Worm (Caenorhabditis elegans) whole organism, L1 larva: ENCODE measurements around the gene F23F1.2.

Source experiments
- C04F5.9 ChIP-seq: sonication (generic microtip); optimal IDR thresholded peaks from 2 replicates; lab custom pipeline; 2016; ENCODE audit warnings: missing genetic modification characterization, missing compliant biosample characterization
- F16B12.6 ChIP-seq: fragments of 150-350 bp; optimal IDR thresholded peaks from 2 replicates; lab custom pipeline; 2014; ENCODE audit warnings: missing biosample characterization, missing genetic modification characterization
- aha-1 ChIP-seq: fragments of 150-350 bp; optimal IDR thresholded peaks from 2 replicates; lab custom pipeline; 2014; ENCODE audit warnings: missing biosample characterization, missing genetic modification characterization
- aly-2 ChIP-seq: fragments of 150-350 bp; optimal IDR thresholded peaks from 2 replicates; lab custom pipeline; 2014; ENCODE audit warnings: missing biosample characterization, missing genetic modification characterization
- blmp-1 ChIP-seq: fragments of 150-350 bp; optimal IDR thresholded peaks from 2 replicates; lab custom pipeline; 2014; ENCODE audit warnings: missing biosample characterization, missing genetic modification characterization
- ceh-8 ChIP-seq: fragments of 200-800 bp; sonication (Bioruptor generic); optimal IDR thresholded peaks from 2 replicates; lab custom pipeline; 2018; ENCODE audit warnings: mild to moderate bottlenecking, missing genetic modification characterization, moderate library complexity, missing compliant biosample characterization
- dsc-1 ChIP-seq: sonication (generic microtip); optimal IDR thresholded peaks from 2 replicates; lab custom pipeline; 2016; ENCODE audit warnings: mild to moderate bottlenecking, missing genetic modification characterization, missing compliant biosample characterization
- egl-27 ChIP-seq, 2 experiments: fragments of 150-350 bp in 1 of 2; sonication (generic microtip); optimal IDR thresholded peaks; 3 replicates each; lab custom pipeline; 2017 to 2018; ENCODE audit warnings: missing biosample characterization in 2 of 2, missing genetic modification characterization in 2 of 2, missing genetic modification reagents in 2 of 2
- elt-2 ChIP-seq: sonication (generic microtip); optimal IDR thresholded peaks from 2 replicates; lab custom pipeline; 2016; ENCODE audit warnings: missing genetic modification characterization, mild to moderate bottlenecking, inconsistent platforms, missing compliant biosample characterization, missing genetic modification reagents
- elt-3 ChIP-seq, 6 experiments: fragments of 150-350 bp in 1 of 6; sonication (generic microtip); optimal IDR thresholded peaks; 2 replicates each; lab custom pipeline; 2017 to 2018; ENCODE audit warnings: missing biosample characterization in 6 of 6, missing genetic modification characterization in 6 of 6, inconsistent platforms in 1 of 6
- fkh-10 ChIP-seq: sonication (generic microtip); optimal IDR thresholded peaks from 2 replicates; lab custom pipeline; 2017; ENCODE audit warnings: missing biosample characterization, missing genetic modification reagents, missing genetic modification characterization
- fkh-4 ChIP-seq: sonication (generic microtip); optimal IDR thresholded peaks from 2 replicates; lab custom pipeline; 2016; ENCODE audit warnings: missing compliant biosample characterization, missing genetic modification characterization, borderline replicate concordance
- fkh-8 ChIP-seq: sonication (generic microtip); optimal IDR thresholded peaks from 2 replicates; lab custom pipeline; 2016; ENCODE audit warnings: mild to moderate bottlenecking, missing genetic modification characterization, missing compliant biosample characterization
- fos-1 ChIP-seq: fragments of 150-350 bp; optimal IDR thresholded peaks from 2 replicates; lab custom pipeline; 2014; ENCODE audit warnings: missing biosample characterization, missing genetic modification characterization
- grh-1 ChIP-seq: fragments of 200-800 bp; sonication (Bioruptor generic); IDR thresholded peaks from 2 replicates; pipeline ENCODE4 v1.3.6; 2022; ENCODE audit warnings: missing genetic modification reagents, missing genetic modification characterization, missing compliant biosample characterization
- hlh-4 ChIP-seq: sonication (generic microtip); optimal IDR thresholded peaks from 2 replicates; lab custom pipeline; 2016; ENCODE audit warnings: mild to moderate bottlenecking, missing genetic modification characterization, missing compliant biosample characterization
- isw-1 ChIP-seq: fragments of 200-800 bp; sonication (Bioruptor generic); IDR thresholded peaks from 2 replicates; pipeline ENCODE4 v1.3.6; 2022; ENCODE audit warnings: missing genetic modification characterization, missing compliant biosample characterization
- lin-13 ChIP-seq: fragments of 150-350 bp; optimal IDR thresholded peaks from 2 replicates; lab custom pipeline; 2014; ENCODE audit warnings: missing biosample characterization, missing genetic modification reagents, missing genetic modification characterization
- lin-15B ChIP-seq: fragments of 150-350 bp; sonication (generic microtip); optimal IDR thresholded peaks from 3 replicates; lab custom pipeline; 2014; ENCODE audit warnings: missing biosample characterization, missing genetic modification characterization
- lin-35 ChIP-seq, 2 experiments: fragments of 150-350 bp; optimal IDR thresholded peaks; 2 replicates each; lab custom pipeline; 2014; ENCODE audit warnings: missing biosample characterization in 2 of 2, missing genetic modification characterization in 2 of 2, missing genetic modification reagents in 2 of 2
- lir-3 ChIP-seq: sonication (generic microtip); optimal IDR thresholded peaks from 2 replicates; lab custom pipeline; 2016; ENCODE audit warnings: mild to moderate bottlenecking, missing genetic modification characterization, moderate library complexity, missing compliant biosample characterization; ENCODE audit not compliant: poor library complexity
- lsy-2 ChIP-seq, 2 experiments: fragments of 150-350 bp; optimal IDR thresholded peaks; 2 replicates each; lab custom pipeline; 2014; ENCODE audit warnings: missing biosample characterization in 2 of 2, missing genetic modification characterization in 2 of 2
- mep-1 ChIP-seq: fragments of 150-350 bp; optimal IDR thresholded peaks from 2 replicates; lab custom pipeline; 2014; ENCODE audit warnings: missing biosample characterization, missing genetic modification characterization
- nhr-11 ChIP-seq: fragments of 150-350 bp; optimal IDR thresholded peaks from 2 replicates; lab custom pipeline; 2014; ENCODE audit warnings: missing biosample characterization, missing genetic modification characterization
- nhr-19 ChIP-seq: fragments of 200-800 bp; sonication (Bioruptor generic); conservative IDR thresholded peaks from 2 replicates; pipeline ENCODE4 v1.3.6; 2022; ENCODE audit warnings: missing genetic modification characterization, missing compliant biosample characterization
- nhr-20 ChIP-seq: sonication (generic microtip); optimal IDR thresholded peaks from 2 replicates; lab custom pipeline; 2016; ENCODE audit warnings: mild to moderate bottlenecking, missing genetic modification characterization, missing compliant biosample characterization
- nhr-237 ChIP-seq: fragments of 150-350 bp; optimal IDR thresholded peaks from 2 replicates; lab custom pipeline; 2014; ENCODE audit warnings: missing biosample characterization, missing genetic modification characterization
- nhr-47 ChIP-seq: sonication (generic microtip); optimal IDR thresholded peaks from 2 replicates; lab custom pipeline; 2016; ENCODE audit warnings: mild to moderate bottlenecking, missing genetic modification characterization, moderate library complexity, missing compliant biosample characterization
- nhr-71 ChIP-seq: sonication (generic microtip); optimal IDR thresholded peaks from 2 replicates; lab custom pipeline; 2016; ENCODE audit warnings: mild to moderate bottlenecking, missing genetic modification characterization, moderate library complexity, missing compliant biosample characterization
- nhr-76 ChIP-seq: sonication (generic microtip); optimal IDR thresholded peaks from 2 replicates; lab custom pipeline; 2017; ENCODE audit warnings: missing biosample characterization, missing genetic modification characterization
- nhr-90 ChIP-seq: sonication (generic microtip); optimal IDR thresholded peaks from 2 replicates; lab custom pipeline; 2016; ENCODE audit warnings: mild to moderate bottlenecking, missing genetic modification characterization, missing compliant biosample characterization; ENCODE audit not compliant: poor library complexity
- pqm-1 ChIP-seq: sonication (generic microtip); optimal IDR thresholded peaks from 3 replicates; lab custom pipeline; 2017; ENCODE audit warnings: missing biosample characterization, missing genetic modification characterization
- rnt-1 ChIP-seq: sonication (generic microtip); optimal IDR thresholded peaks from 2 replicates; lab custom pipeline; 2016; ENCODE audit warnings: mild to moderate bottlenecking, missing genetic modification characterization, moderate library complexity, missing compliant biosample characterization
- skn-1 ChIP-seq: fragments of 150-350 bp; optimal IDR thresholded peaks from 2 replicates; lab custom pipeline; 2014; ENCODE audit warnings: missing biosample characterization, missing genetic modification characterization
- snpc-4 ChIP-seq: fragments of 150-350 bp; optimal IDR thresholded peaks from 2 replicates; lab custom pipeline; 2014; ENCODE audit warnings: missing biosample characterization, missing genetic modification characterization
- snu-23 ChIP-seq: sonication (generic microtip); optimal IDR thresholded peaks from 2 replicates; lab custom pipeline; 2016; ENCODE audit warnings: missing genetic modification characterization, missing compliant biosample characterization
- sup-37 ChIP-seq: fragments of 200-800 bp; sonication (Bioruptor generic); optimal IDR thresholded peaks from 2 replicates; lab custom pipeline; 2018; ENCODE audit warnings: mild to moderate bottlenecking, missing genetic modification characterization, missing compliant biosample characterization
- swsn-7 ChIP-seq: sonication (generic microtip); optimal IDR thresholded peaks from 2 replicates; lab custom pipeline; 2016; ENCODE audit warnings: missing genetic modification characterization, missing compliant biosample characterization
- tbx-2 ChIP-seq: sonication (generic microtip); optimal IDR thresholded peaks from 2 replicates; lab custom pipeline; 2016; ENCODE audit warnings: missing genetic modification characterization, missing compliant biosample characterization
- unc-62 ChIP-seq: fragments of 150-350 bp; optimal IDR thresholded peaks from 2 replicates; lab custom pipeline; 2014; ENCODE audit warnings: missing biosample characterization, missing genetic modification reagents, missing genetic modification characterization
- unc-86 ChIP-seq: sonication (generic microtip); optimal IDR thresholded peaks from 2 replicates; lab custom pipeline; 2016; ENCODE audit warnings: missing genetic modification characterization, missing compliant biosample characterization
- unc-98 ChIP-seq: fragments of 200-800 bp; sonication (Bioruptor generic); IDR thresholded peaks from 2 replicates; pipeline ENCODE4 v1.3.6; 2022; ENCODE audit warnings: missing genetic modification characterization, missing compliant biosample characterization
- vab-15 ChIP-seq: sonication (generic microtip); optimal IDR thresholded peaks from 2 replicates; lab custom pipeline; 2017; ENCODE audit warnings: missing genotype, mild to moderate bottlenecking, missing genetic modification characterization, missing compliant biosample characterization
- xbp-1 ChIP-seq: sonication (generic microtip); optimal IDR thresholded peaks from 2 replicates; lab custom pipeline; 2016; ENCODE audit warnings: missing genetic modification characterization, missing compliant biosample characterization
- ztf-11 ChIP-seq, 2 experiments: sonication (generic microtip); optimal IDR thresholded peaks; 2 replicates each; lab custom pipeline; 2016 to 2017; ENCODE audit warnings: missing genetic modification characterization in 2 of 2, missing biosample characterization in 1 of 2, missing compliant biosample characterization in 1 of 2

Gene F23F1.2

DNA sequence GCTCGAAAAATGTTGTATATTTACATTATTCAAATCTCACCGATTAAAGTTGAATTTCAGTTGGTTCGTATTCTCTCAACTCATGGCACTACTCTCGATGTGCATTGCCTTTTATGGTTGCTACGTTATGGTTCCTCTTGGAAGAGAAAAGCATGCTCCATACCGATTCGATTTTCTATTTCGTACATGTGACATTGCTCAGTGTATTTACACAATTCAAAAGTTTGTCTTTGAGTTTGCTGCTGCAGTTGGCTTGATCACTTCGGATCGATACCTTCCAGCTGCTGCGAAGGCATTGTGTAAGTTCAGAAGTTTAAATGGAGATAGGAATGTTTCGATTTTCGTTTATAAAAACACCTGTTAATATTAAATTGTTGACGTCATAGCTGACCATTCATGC is 25.8 kb upstream of the F23F1.2 start:
- TF ChIP-seq sup-37 (GFP tag; lab: Kevin White, UChicago) (no peak), blmp-1 (no peak), snu-23 (GFP tag; lab: Kevin White, UChicago) (no peak), dsc-1 (no peak), egl-27 (tag; optimal IDR thresholded peaks at IDR 0.05; lab: Kevin White, UChicago) (no peak), nhr-76 (tag; lab: Kevin White, UChicago) (no peak)
- TF ChIP-seq, all 84 proteins: peak for 0

DNA sequence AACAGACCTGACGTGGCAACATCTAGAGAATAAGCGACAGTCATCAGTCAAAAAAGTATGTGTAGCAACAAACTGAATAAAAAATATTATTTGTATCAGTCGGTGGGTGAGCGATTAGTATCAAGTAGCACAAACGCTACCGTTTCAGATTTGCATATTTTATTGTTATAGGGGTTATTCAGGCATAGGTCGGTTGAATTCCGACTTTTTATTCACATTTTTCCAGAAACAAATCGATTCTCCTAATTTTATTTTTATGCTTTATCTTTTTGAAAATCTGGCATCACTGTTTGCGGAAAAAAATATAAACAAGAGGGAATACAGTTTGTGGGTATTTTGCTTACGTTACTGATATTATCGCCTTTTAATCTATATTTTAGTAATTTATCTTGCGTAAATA is 22.2 kb upstream of the F23F1.2 start, which contains the start of gene best-4:
Gene best-4, minus strand, starts transcription at position 101 of the 400 bp plus-strand sequence.
- no peak for TF ChIP-seq xbp-1 (tag; lab: Kevin White, UChicago)
- TF ChIP-seq unc-62 (GFP tag; lab: Kevin White, UChicago), result no peak
- no peak for TF ChIP-seq C04F5.9 (tag; lab: Kevin White, UChicago)

DNA sequence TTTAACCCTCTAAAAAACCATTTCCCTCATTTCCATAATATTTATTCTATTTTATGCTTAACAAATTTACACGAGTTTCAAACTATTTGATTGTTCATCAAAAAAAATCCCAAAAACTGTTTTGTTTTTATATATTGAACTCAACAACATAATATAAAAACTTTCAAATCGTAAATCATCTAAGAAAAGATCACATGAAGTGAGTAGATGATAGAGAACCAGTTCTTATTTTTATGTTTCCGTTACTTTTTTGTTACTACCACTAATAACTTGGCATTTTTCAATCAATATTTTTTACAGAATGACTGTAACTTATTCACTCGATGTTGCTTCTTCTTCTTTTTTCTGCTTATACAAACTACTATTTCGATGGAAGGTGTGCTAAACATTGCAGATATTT is 21.3 kb upstream of the F23F1.2 start, which contains the start of gene best-3:
Gene best-3, plus strand, starts transcription at position 301 of the 400 bp plus-strand sequence.
- no peak for TF ChIP-seq aly-2 (tag; lab: Kevin White, UChicago)
- TF ChIP-seq, all 84 proteins: peak for 0

DNA sequence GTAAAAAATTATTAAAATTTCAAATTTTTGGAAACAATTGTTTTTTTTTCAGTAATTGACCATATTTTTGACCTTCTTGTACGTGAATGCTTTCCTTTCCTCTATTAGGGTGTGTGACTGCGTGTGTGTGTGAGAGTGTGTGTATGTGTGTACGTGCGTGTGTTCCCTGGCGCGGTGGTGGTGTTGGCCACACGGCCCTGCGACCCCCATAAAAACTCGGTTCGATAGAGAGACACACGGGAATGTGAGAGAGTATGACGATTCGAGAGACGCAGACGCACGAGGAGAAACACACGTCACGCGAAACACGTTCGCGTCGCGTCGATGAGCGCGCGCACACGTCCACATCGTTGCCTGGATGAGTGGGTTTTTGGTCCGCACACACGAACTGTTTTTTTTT is 15.2 kb upstream of the F23F1.2 start:
- peak; percentile 64 for TF ChIP-seq rnt-1 (tag; lab: Kevin White, UChicago)
- peak; percentile 33; the same call in 1 of the 2 replicates for TF ChIP-seq nhr-19 (GFP tag; lab: Robert Waterston, UW)
- peak; percentile 51 for TF ChIP-seq isw-1
- peak; percentile 75 for TF ChIP-seq nhr-47 (tag; lab: Kevin White, UChicago)
- TF ChIP-seq tbx-2 (tag; lab: Kevin White, UChicago), result peak; percentile 68
- TF ChIP-seq aha-1, result no peak
- TF ChIP-seq ceh-8, result peak; percentile 26
- peak; percentile 71 for TF ChIP-seq nhr-20
- peak in 2 of 6 experiments; percentile 43 to 45 for TF ChIP-seq elt-3 (tag; optimal IDR thresholded peaks at IDR 0.05; lab: Kevin White, UChicago)
- peak; percentile 51 to 64 for TF ChIP-seq lsy-2 (tag; optimal IDR thresholded peaks at IDR 0.05; lab: Kevin White, UChicago)
- TF ChIP-seq fkh-8 (tag; lab: Kevin White, UChicago), result peak; percentile 83
- TF ChIP-seq vab-15 (tag; lab: Kevin White, UChicago), result peak; percentile 30
- TF ChIP-seq elt-2 (tag; lab: Kevin White, UChicago), result no peak
- peak in 1 of 2 experiments; percentile 41 for TF ChIP-seq ztf-11 (tag; optimal IDR thresholded peaks at IDR 0.05; lab: Kevin White, UChicago)
- TF ChIP-seq lin-35 (GFP tag; optimal IDR thresholded peaks at IDR 0.05; lab: Kevin White, UChicago), result peak; percentile 77 to 80
- TF ChIP-seq mep-1 (tag; lab: Kevin White, UChicago), result peak; percentile 76
- peak; percentile 17 for TF ChIP-seq fos-1
- TF ChIP-seq lin-15B, result peak; percentile 5
- TF ChIP-seq lin-13 (GFP tag; lab: Kevin White, UChicago), result peak; percentile 32
- peak; percentile 4 for TF ChIP-seq nhr-237 (tag; lab: Kevin White, UChicago)
- no peak for TF ChIP-seq nhr-11 (tag; lab: Kevin White, UChicago)
- peak; percentile 73 for TF ChIP-seq swsn-7 (tag; lab: Kevin White, UChicago)
- TF ChIP-seq F16B12.6 (tag; lab: Kevin White, UChicago), result peak; percentile 44
- TF ChIP-seq unc-98, result no peak
- peak in 1 of 2 experiments; percentile 17 for TF ChIP-seq egl-27 (tag; optimal IDR thresholded peaks at IDR 0.05; lab: Kevin White, UChicago)
- TF ChIP-seq pqm-1 (tag; lab: Kevin White, UChicago), result no peak
- peak; percentile 83 for TF ChIP-seq snu-23 (GFP tag; lab: Kevin White, UChicago)
- TF ChIP-seq unc-86 (tag; lab: Kevin White, UChicago), result peak; percentile 59
- TF ChIP-seq nhr-71 (tag; lab: Kevin White, UChicago), result peak; percentile 81
- TF ChIP-seq lir-3 (tag; lab: Kevin White, UChicago), result no peak
- TF ChIP-seq grh-1 (GFP tag; lab: Robert Waterston, UW), result peak; percentile 60; the same call in 1 of the 2 replicates
- peak; percentile 23 for TF ChIP-seq fkh-10
- peak; percentile 59 for TF ChIP-seq skn-1 (tag; lab: Kevin White, UChicago)
- TF ChIP-seq fkh-4 (tag; lab: Kevin White, UChicago), result no peak
- no peak for TF ChIP-seq hlh-4 (tag; lab: Kevin White, UChicago)
- TF ChIP-seq dsc-1, result peak; percentile 54
- TF ChIP-seq snpc-4 (tag; lab: Kevin White, UChicago), result peak; percentile 30
- no peak for TF ChIP-seq aly-2 (tag; lab: Kevin White, UChicago)
- peak; percentile 65 for TF ChIP-seq nhr-90 (tag; lab: Kevin White, UChicago)
